Worm (Caenorhabditis elegans): ENCODE measurements around the gene fbxa-64.

fbxa-64 gene

ce11 chrV:3278101-3278639 is at the start of gene fbxa-64:
TSS of gene fbxa-64 (minus strand) at chrV:3278151.
- TF ChIP-seq dmd-8 (GFP tag; IDR thresholded peaks at IDR 0.05) (no peak), mes-2 (tag; optimal IDR thresholded peaks at IDR 0.05; ENCODE audit: poor library complexity, severe bottlenecking) (peak; percentile 50), pqm-1 (tag; optimal IDR thresholded peaks at IDR 0.05) (no peak), dpl-1 (GFP tag; optimal IDR thresholded peaks at IDR 0.05) (peak; percentile 7), unc-62 (GFP tag; optimal IDR thresholded peaks at IDR 0.05 in 1 of 2) (peak in 1 of 2 experiments; percentile 8), unc-62 (tag; optimal IDR thresholded peaks at IDR 0.05) (no peak), dmd-9 (GFP tag; IDR thresholded peaks at IDR 0.05) (no peak), mxl-2 (GFP tag; conservative IDR thresholded peaks at IDR 0.05) (no peak), php-3 (GFP tag; IDR thresholded peaks at IDR 0.05) (no peak), zip-11 (GFP tag; IDR thresholded peaks at IDR 0.05) (no peak), nhr-77 (tag; optimal IDR thresholded peaks at IDR 0.05) (no peak), D1046.2 (GFP tag; IDR thresholded peaks at IDR 0.05) (no peak), ceh-44 (GFP tag; IDR thresholded peaks at IDR 0.05) (no peak), aly-2 (tag; optimal IDR thresholded peaks at IDR 0.05) (no peak), nhr-10 (tag; optimal IDR thresholded peaks at IDR 0.05) (no peak), fkh-10 (GFP tag; optimal IDR thresholded peaks at IDR 0.05) (no peak)

- TF ChIP-seq aha-1 (tag) (peak; percentile 31), fkh-10 (GFP tag; optimal IDR thresholded peaks at IDR 0.05) (no peak), set-16 (GFP tag; IDR thresholded peaks at IDR 0.05) (no peak)
These were observed 46.2 kb upstream of the fbxa-64 start, which contains the start of gene C17B7.8 for ce11 chrV:3324178-3324577. TSS of gene C17B7.8 (minus strand) at chrV:3324278.

- TF ChIP-seq duxl-1 (tag; optimal IDR thresholded peaks at IDR 0.05; ENCODE audit: poor library complexity): no peak
- TF ChIP-seq zfp-2 (tag; optimal IDR thresholded peaks at IDR 0.05): no peak
- TF ChIP-seq tag-97 (GFP tag; IDR thresholded peaks at IDR 0.05): no peak
- no peak for TF ChIP-seq unc-62 (GFP tag; optimal IDR thresholded peaks at IDR 0.05 in 1 of 2)
- TF ChIP-seq unc-62 (tag; optimal IDR thresholded peaks at IDR 0.05): no peak
- TF ChIP-seq lin-39 (tag; optimal IDR thresholded peaks at IDR 0.05): no peak
- TF ChIP-seq F49E8.2 (tag; optimal IDR thresholded peaks at IDR 0.05; ENCODE audit: borderline replicate concordance): no peak
- no peak for TF ChIP-seq dve-1 (tag; optimal IDR thresholded peaks at IDR 0.05; ENCODE audit: insufficient read depth)
- no peak for TF ChIP-seq spr-1 (tag; optimal IDR thresholded peaks at IDR 0.05)
- no peak for TF ChIP-seq mdt-29 (GFP tag; IDR thresholded peaks at IDR 0.05)
- TF ChIP-seq egl-43 (GFP tag; IDR thresholded peaks at IDR 0.05): no peak
- TF ChIP-seq T26A8.4 (GFP tag; IDR thresholded peaks at IDR 0.05): no peak
- TF ChIP-seq ceh-28 (tag; optimal IDR thresholded peaks at IDR 0.05): no peak
- TF ChIP-seq ztf-11 (tag; optimal IDR thresholded peaks at IDR 0.05): no peak
- no peak for TF ChIP-seq egl-27 (tag; optimal IDR thresholded peaks at IDR 0.05)
- no peak for TF ChIP-seq nhr-41 (GFP tag; IDR thresholded peaks at IDR 0.05)
- TF ChIP-seq gei-8 (GFP tag; optimal IDR thresholded peaks at IDR 0.05): no peak
These were observed 42.5 kb upstream of the fbxa-64 start, which contains the start of gene C17B7.14 for ce11 chrV:3320432-3320831. TSS of gene C17B7.14 (minus strand) at chrV:3320532.

ce11 chrV:3320005-3320404 is 42.1 kb upstream of the fbxa-64 start, which contains the start of gene F35F10.14:
TSS of gene F35F10.14 (minus strand) at chrV:3320105.
- TF ChIP-seq nhr-77 (tag; optimal IDR thresholded peaks at IDR 0.05): no peak
- TF ChIP-seq snpc-1.2 (GFP tag; IDR thresholded peaks at IDR 0.05): no peak
- no peak for TF ChIP-seq ceh-32 (tag; optimal IDR thresholded peaks at IDR 0.05; ENCODE audit: poor library complexity)
- TF ChIP-seq ZK546.5 (tag; optimal IDR thresholded peaks at IDR 0.05): no peak
- no peak for TF ChIP-seq nhr-102 (tag; optimal IDR thresholded peaks at IDR 0.05)
- no peak for TF ChIP-seq ceh-20 (GFP tag; IDR thresholded peaks at IDR 0.05)
- no peak for TF ChIP-seq ceh-62 (tag; optimal IDR thresholded peaks at IDR 0.05)
- TF ChIP-seq unc-39 (tag; optimal IDR thresholded peaks at IDR 0.05): no peak
- TF ChIP-seq ztf-11 (tag; optimal IDR thresholded peaks at IDR 0.05): no peak
- no peak for TF ChIP-seq F26F4.8 (GFP tag; conservative IDR thresholded peaks at IDR 0.05)

All from whole organism, L4 larva.